Fruit fly (Drosophila melanogaster) whole organism, pupa: Measurements from ENCODE around the gene hll.

Experiments used
- CG10348 ChIP-seq: fragments of 200-800 bp; sonication (Bioruptor generic); IDR thresholded peaks from 2 replicates; pipeline ENCODE4 v1.3.6; 2022; ENCODE audit warnings: missing biosample characterization, missing genetic modification characterization
- CG12605 ChIP-seq: fragments of 200-800 bp; sonication (Bioruptor generic); IDR thresholded peaks from 2 replicates; pipeline ENCODE4 v1.3.6; 2022; ENCODE audit warnings: missing biosample characterization, missing genetic modification characterization
- CG13204 ChIP-seq: fragments of 200-800 bp; sonication (Bioruptor generic); optimal IDR thresholded peaks from 2 replicates; lab custom pipeline; 2018; ENCODE audit warnings: missing biosample characterization, mild to moderate bottlenecking, missing genetic modification characterization, moderate library complexity
- CG14655 ChIP-seq: fragments of 200-800 bp; sonication (Bioruptor generic); optimal IDR thresholded peaks from 3 replicates; lab custom pipeline; 2017; ENCODE audit warnings: mild to moderate bottlenecking, missing biosample characterization, missing genetic modification reagents, missing genetic modification characterization
- CG15710 ChIP-seq: fragments of 200-800 bp; sonication (Bioruptor generic); optimal IDR thresholded peaks from 2 replicates; lab custom pipeline; 2018; ENCODE audit warnings: missing biosample characterization, mild to moderate bottlenecking, missing genetic modification characterization, moderate library complexity
- CG17806 ChIP-seq: fragments of 200-800 bp; sonication (Bioruptor generic); optimal IDR thresholded peaks from 2 replicates; lab custom pipeline; 2018; ENCODE audit warnings: missing biosample characterization, mild to moderate bottlenecking, missing genetic modification characterization, moderate library complexity
- CG32121 ChIP-seq: fragments of 200-800 bp; sonication (Bioruptor generic); IDR thresholded peaks from 2 replicates; pipeline ENCODE4 v1.3.6; 2022; ENCODE audit warnings: missing biosample characterization, missing genetic modification characterization
- CG34367 ChIP-seq: fragments of 200-800 bp; sonication (Bioruptor generic); optimal IDR thresholded peaks from 2 replicates; lab custom pipeline; 2018; ENCODE audit warnings: missing biosample characterization, mild to moderate bottlenecking, missing genetic modification characterization
- CG4496 ChIP-seq: fragments of 200-800 bp; sonication (Bioruptor generic); IDR thresholded peaks from 3 replicates; pipeline ENCODE4 v1.3.6; 2022; ENCODE audit warnings: missing biosample characterization, missing genetic modification characterization
- CG8159 ChIP-seq: fragments of 200-800 bp; sonication (Bioruptor generic); optimal IDR thresholded peaks from 3 replicates; lab custom pipeline; 2018; ENCODE audit warnings: missing biosample characterization, mild to moderate bottlenecking, missing genetic modification characterization, moderate library complexity
- CG8301 ChIP-seq: fragments of 200-800 bp; sonication (Bioruptor generic); optimal IDR thresholded peaks from 2 replicates; lab custom pipeline; 2018; ENCODE audit warnings: missing biosample characterization, mild to moderate bottlenecking, missing genetic modification characterization
- CG9948 ChIP-seq: fragments of 200-800 bp; sonication (Bioruptor generic); optimal IDR thresholded peaks from 2 replicates; lab custom pipeline; 2018; ENCODE audit warnings: missing biosample characterization, mild to moderate bottlenecking, missing genetic modification characterization, moderate library complexity
- D1 ChIP-seq: fragments of 200-800 bp; sonication (Bioruptor generic); optimal IDR thresholded peaks from 2 replicates; lab custom pipeline; 2018; ENCODE audit warnings: missing biosample characterization, mild to moderate bottlenecking, missing genetic modification characterization, moderate library complexity
- EcR ChIP-seq: fragments of 200-800 bp; sonication (Bioruptor generic); optimal IDR thresholded peaks from 3 replicates; lab custom pipeline; 2019; ENCODE audit warnings: missing biosample characterization, missing genetic modification characterization, mild to moderate bottlenecking, moderate library complexity, missing genetic modification reagents
- Ets98B ChIP-seq: fragments of 200-800 bp; sonication (Bioruptor generic); IDR thresholded peaks from 2 replicates; pipeline ENCODE4 v1.3.6; 2022; ENCODE audit warnings: missing biosample characterization, missing genetic modification characterization
- Pif1A ChIP-seq: fragments of 200-800 bp; sonication (Bioruptor generic); optimal IDR thresholded peaks from 3 replicates; lab custom pipeline; 2016; ENCODE audit warnings: missing biosample characterization, missing genetic modification characterization
- Pif1B ChIP-seq: fragments of 200-800 bp; sonication (Bioruptor generic); optimal IDR thresholded peaks from 3 replicates; lab custom pipeline; 2016; ENCODE audit warnings: missing biosample characterization, missing genetic modification characterization
- Snoo ChIP-seq: fragments of 200-800 bp; sonication (Bioruptor generic); optimal IDR thresholded peaks from 3 replicates; lab custom pipeline; 2017; ENCODE audit warnings: missing biosample characterization, mild to moderate bottlenecking, missing genetic modification characterization, inconsistent platforms
- fd96Ca ChIP-seq: fragments of 200-800 bp; sonication (Bioruptor generic); IDR thresholded peaks from 3 replicates; pipeline ENCODE4 v1.3.6; 2022; ENCODE audit warnings: missing biosample characterization, missing genetic modification characterization
- gl ChIP-seq: fragments of 200-800 bp; sonication (Bioruptor generic); optimal IDR thresholded peaks from 2 replicates; lab custom pipeline; 2018; ENCODE audit warnings: missing biosample characterization, mild to moderate bottlenecking, missing genetic modification characterization
- rn ChIP-seq: fragments of 200-800 bp; sonication (Bioruptor generic); IDR thresholded peaks from 2 replicates; pipeline ENCODE4 v1.3.6; 2022; ENCODE audit warnings: missing biosample characterization, missing genetic modification characterization

Gene hll

DNA sequence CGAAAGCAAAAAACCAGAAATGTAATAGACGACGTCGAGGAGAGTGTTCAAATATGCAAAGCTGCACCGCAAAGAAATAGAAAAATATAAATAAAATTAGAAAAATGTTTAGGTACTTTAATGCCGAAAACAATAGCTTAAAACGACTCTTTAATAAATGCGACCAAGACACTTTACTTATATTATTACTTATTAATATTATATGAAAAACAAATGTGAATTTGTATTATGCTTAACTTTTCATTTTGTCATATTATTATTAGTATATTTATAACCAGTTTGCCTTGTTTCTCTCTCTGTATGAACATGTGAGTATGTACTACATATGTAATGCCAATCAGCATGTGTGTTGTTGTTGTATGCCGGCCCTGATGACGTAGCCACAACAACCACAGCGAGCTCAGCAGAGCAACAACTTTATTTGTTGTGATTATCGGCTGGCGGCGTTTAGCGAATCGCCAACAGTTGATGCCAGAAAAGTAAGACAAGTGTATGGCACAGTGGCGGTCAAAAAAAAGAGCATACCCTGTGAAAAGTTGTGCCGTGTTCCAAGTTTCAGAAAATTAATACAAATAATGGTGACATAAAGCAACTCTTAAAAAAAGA is 4.6 kb upstream of the hll start:
- peak; percentile 92 for TF ChIP-seq CG8159 (tag; lab: Kevin White, UChicago)
- peak; percentile 89 for TF ChIP-seq rn
- peak; percentile 89 for TF ChIP-seq fd96Ca
- peak; percentile 71 for TF ChIP-seq CG10348 (GFP tag; lab: Robert Waterston, UW)
- TF ChIP-seq CG34367 (tag; lab: Kevin White, UChicago): peak; percentile 80
- peak; percentile 95 for TF ChIP-seq CG32121 (GFP tag; lab: Robert Waterston, UW)
- peak; percentile 97 for TF ChIP-seq CG14655 (GFP tag; lab: Kevin White, UChicago)
- peak; percentile 49 for TF ChIP-seq gl
- peak; percentile 83 for TF ChIP-seq Ets98B (GFP tag; lab: Robert Waterston, UW)
- TF ChIP-seq Pif1B (GFP tag; lab: Kevin White, UChicago): peak; percentile 33
- peak; percentile 95 for TF ChIP-seq CG8301 (tag; lab: Kevin White, UChicago)
- TF ChIP-seq CG4496 (GFP tag; lab: Robert Waterston, UW): peak; percentile 93
- peak; percentile 53 for TF ChIP-seq Pif1A (GFP tag; lab: Kevin White, UChicago)
- TF ChIP-seq CG15710 (tag; lab: Kevin White, UChicago): peak; percentile 82
- peak; percentile 88 for TF ChIP-seq CG12605
- peak; percentile 26 for TF ChIP-seq CG13204 (GFP tag; lab: Kevin White, UChicago)
- peak; percentile 97 for TF ChIP-seq CG9948 (tag; lab: Kevin White, UChicago)
- peak; percentile 89 for TF ChIP-seq CG17806 (tag; lab: Kevin White, UChicago)
- TF ChIP-seq Snoo (tag; lab: Kevin White, UChicago): peak; percentile 64
- peak; percentile 12 for TF ChIP-seq EcR (GFP tag; lab: Kevin White, UChicago)
- TF ChIP-seq D1 (tag; lab: Kevin White, UChicago): peak; percentile 90

DNA sequence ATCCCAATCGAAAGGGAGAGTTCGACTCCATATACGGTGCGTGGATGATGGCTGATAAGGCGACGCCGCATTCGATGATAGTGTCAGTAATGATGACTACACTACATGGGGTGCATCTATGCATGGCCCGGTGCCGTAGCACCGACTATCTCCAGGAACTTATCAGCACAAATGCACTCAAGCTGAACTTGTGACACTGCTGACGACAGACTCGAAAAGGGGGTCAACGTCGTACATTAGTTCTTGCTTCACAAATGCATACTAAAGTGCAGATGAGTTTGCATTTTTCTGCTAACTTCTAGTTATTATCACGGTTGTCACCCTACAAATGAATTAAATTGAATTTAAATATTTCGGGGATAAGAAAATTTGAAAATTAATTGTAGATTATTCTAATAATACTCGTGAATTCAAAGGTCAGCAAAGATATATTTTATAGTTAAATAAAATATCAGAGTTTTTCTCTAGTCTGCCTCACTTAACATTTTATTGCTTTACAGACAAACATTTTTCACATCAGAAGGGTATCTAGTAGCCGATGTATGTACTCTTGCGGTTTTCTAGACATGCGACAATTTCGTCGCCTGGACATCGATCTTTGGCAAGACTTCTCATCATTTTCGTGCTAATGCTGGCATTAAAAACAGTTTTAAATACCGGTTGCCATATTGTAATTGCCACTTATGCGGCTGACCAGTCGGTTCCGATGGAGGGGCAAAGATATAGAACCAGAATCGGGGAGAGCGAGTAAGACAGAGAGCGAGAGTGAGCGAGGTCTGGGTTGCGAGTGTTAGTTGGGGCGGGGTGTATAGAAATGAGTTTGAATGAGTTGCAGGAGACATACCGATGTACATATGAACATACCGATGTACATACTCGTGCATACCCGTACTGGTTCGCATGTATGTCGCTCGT is 3.4 kb upstream of the hll start:
- peak; percentile 27; the same call in 1 of the 2 replicates for TF ChIP-seq CG32121 (GFP tag; lab: Robert Waterston, UW)
- no peak for TF ChIP-seq CG10348 (GFP tag; lab: Robert Waterston, UW)
- TF ChIP-seq CG34367 (tag; lab: Kevin White, UChicago): peak; percentile 29
- TF ChIP-seq CG14655 (GFP tag; lab: Kevin White, UChicago): peak; percentile 33
- no peak for TF ChIP-seq CG13204 (GFP tag; lab: Kevin White, UChicago)
- no peak for TF ChIP-seq Snoo (tag; lab: Kevin White, UChicago)
- TF ChIP-seq Ets98B (GFP tag; lab: Robert Waterston, UW): peak; percentile 4; the same call in 1 of the 2 replicates
- TF ChIP-seq gl: no peak
- peak; percentile 40 for TF ChIP-seq CG15710 (tag; lab: Kevin White, UChicago)
- TF ChIP-seq CG4496 (GFP tag; lab: Robert Waterston, UW): peak; percentile 19; the same call in 2 of the 3 replicates
- no peak for TF ChIP-seq D1 (tag; lab: Kevin White, UChicago)
- no peak for TF ChIP-seq Pif1B (GFP tag; lab: Kevin White, UChicago)
- TF ChIP-seq EcR (GFP tag; lab: Kevin White, UChicago): peak; percentile 28
- no peak for TF ChIP-seq fd96Ca
- peak; percentile 42 for TF ChIP-seq CG9948 (tag; lab: Kevin White, UChicago)
- peak; percentile 50 for TF ChIP-seq CG8159 (tag; lab: Kevin White, UChicago)
- TF ChIP-seq Pif1A (GFP tag; lab: Kevin White, UChicago): no peak
- TF ChIP-seq CG8301 (tag; lab: Kevin White, UChicago): peak; percentile 47
- TF ChIP-seq CG12605: no peak
- TF ChIP-seq CG17806 (tag; lab: Kevin White, UChicago): peak; percentile 8
- TF ChIP-seq rn: no peak
- TF ChIP-seq, all 21 proteins: peak for 11

DNA sequence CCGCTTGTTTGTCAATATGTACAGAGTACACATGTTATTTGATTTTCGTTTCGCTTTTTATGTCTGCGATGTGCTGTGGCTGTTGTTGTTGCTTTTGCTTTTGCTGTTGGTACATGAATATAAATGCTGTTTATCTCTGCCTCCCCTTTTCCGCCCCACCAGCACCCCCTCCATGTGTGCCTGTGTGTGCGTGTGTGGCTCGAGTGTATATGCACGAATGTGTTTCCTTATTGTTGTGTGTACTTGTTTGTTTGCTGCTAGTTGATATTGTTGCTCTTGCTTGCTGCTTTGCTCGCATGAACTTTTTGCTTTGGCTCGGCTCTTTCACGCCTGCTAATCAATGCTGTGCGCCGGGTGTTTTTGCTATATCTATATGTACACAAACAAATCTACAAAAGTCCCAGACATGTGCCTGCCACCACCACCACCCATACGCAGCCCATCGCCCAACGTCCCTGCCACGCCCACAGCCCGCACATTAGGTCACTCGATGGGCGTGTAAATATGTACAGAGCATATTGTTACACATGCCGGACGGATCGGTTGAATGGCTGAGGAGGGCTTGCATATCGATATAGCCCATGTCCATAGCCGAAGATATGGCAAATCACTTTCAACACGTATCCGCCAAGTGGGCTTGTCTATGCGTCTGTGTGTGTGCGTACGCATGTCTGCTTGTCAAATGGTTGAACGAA is 2.6 kb upstream of the hll start:
- TF ChIP-seq fd96Ca (peak; percentile 89), rn (peak; percentile 61), CG8301 (tag; lab: Kevin White, UChicago) (peak; percentile 64), EcR (GFP tag; lab: Kevin White, UChicago) (peak; percentile 49), CG10348 (GFP tag; lab: Robert Waterston, UW) (no peak), D1 (tag; lab: Kevin White, UChicago) (no peak), Ets98B (GFP tag; lab: Robert Waterston, UW) (peak; percentile 88), CG15710 (tag; lab: Kevin White, UChicago) (peak; percentile 44), gl (peak; percentile 79), CG13204 (GFP tag; lab: Kevin White, UChicago) (peak; percentile 71), CG32121 (GFP tag; lab: Robert Waterston, UW) (peak; percentile 90), Pif1B (GFP tag; lab: Kevin White, UChicago) (peak; percentile 80), CG12605 (peak; percentile 68), Pif1A (GFP tag; lab: Kevin White, UChicago) (peak; percentile 86), CG14655 (GFP tag; lab: Kevin White, UChicago) (peak; percentile 73), CG4496 (GFP tag; lab: Robert Waterston, UW) (peak; percentile 85), CG8159 (tag; lab: Kevin White, UChicago) (peak; percentile 29), CG34367 (tag; lab: Kevin White, UChicago) (peak; percentile 69), Snoo (tag; lab: Kevin White, UChicago) (peak; percentile 88), CG9948 (tag; lab: Kevin White, UChicago) (no peak), CG17806 (tag; lab: Kevin White, UChicago) (peak; percentile 13)

DNA sequence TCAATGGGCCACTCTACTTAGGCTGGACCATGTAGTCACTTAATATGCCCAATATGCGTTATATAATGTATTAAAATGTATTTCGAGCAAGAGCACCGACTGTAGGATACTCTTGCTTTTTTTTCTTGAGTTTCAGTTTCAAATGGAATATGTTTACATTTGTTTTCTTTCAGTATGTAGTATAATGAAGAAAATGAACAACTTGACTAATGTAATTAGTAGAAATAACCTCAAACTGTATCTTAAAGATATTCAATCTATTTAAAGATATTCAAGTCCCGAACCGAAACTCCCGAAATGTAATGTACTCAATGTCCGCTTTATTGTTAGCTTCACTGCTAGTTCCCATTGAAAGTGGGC is 2.1 kb upstream of the hll start:
- TF ChIP-seq gl (no peak), rn (0 out of 2 replicates have a peak, but pooled peaks have one; percentile 3), CG14655 (GFP tag; lab: Kevin White, UChicago) (peak; percentile 65), CG8301 (tag; lab: Kevin White, UChicago) (peak; percentile 66), Pif1A (GFP tag; lab: Kevin White, UChicago) (no peak), EcR (GFP tag; lab: Kevin White, UChicago) (no peak), CG17806 (tag; lab: Kevin White, UChicago) (no peak), CG4496 (GFP tag; lab: Robert Waterston, UW) (peak; percentile 11; the same call in 1 of the 3 replicates), Snoo (tag; lab: Kevin White, UChicago) (no peak), CG9948 (tag; lab: Kevin White, UChicago) (peak; percentile 20), fd96Ca (no peak), Ets98B (GFP tag; lab: Robert Waterston, UW) (no peak), D1 (tag; lab: Kevin White, UChicago) (no peak), CG32121 (GFP tag; lab: Robert Waterston, UW) (no peak), CG15710 (tag; lab: Kevin White, UChicago) (no peak), CG12605 (no peak), CG10348 (GFP tag; lab: Robert Waterston, UW) (no peak), CG34367 (tag; lab: Kevin White, UChicago) (no peak), CG8159 (tag; lab: Kevin White, UChicago) (peak; percentile 76), Pif1B (GFP tag; lab: Kevin White, UChicago) (no peak), CG13204 (GFP tag; lab: Kevin White, UChicago) (no peak)
- TF ChIP-seq, all 21 proteins: peak for 6
